Worm (Caenorhabditis elegans) whole organism, L1 larva: Measurements from ENCODE around the gene C04F5.9.

ENCODE experiments used
- elt-2 ChIP-seq: sonication (generic microtip); optimal IDR thresholded peaks from 2 replicates; lab custom pipeline; 2016; ENCODE audit warnings: missing genetic modification characterization, mild to moderate bottlenecking, inconsistent platforms, missing compliant biosample characterization, missing genetic modification reagents
- jun-1 ChIP-seq: fragments of 150-350 bp; optimal IDR thresholded peaks from 2 replicates; lab custom pipeline; 2014; ENCODE audit warnings: missing biosample characterization, missing genetic modification reagents, missing genetic modification characterization
- nhr-11 ChIP-seq: fragments of 150-350 bp; optimal IDR thresholded peaks from 2 replicates; lab custom pipeline; 2014; ENCODE audit warnings: missing biosample characterization, missing genetic modification characterization

DNA sequence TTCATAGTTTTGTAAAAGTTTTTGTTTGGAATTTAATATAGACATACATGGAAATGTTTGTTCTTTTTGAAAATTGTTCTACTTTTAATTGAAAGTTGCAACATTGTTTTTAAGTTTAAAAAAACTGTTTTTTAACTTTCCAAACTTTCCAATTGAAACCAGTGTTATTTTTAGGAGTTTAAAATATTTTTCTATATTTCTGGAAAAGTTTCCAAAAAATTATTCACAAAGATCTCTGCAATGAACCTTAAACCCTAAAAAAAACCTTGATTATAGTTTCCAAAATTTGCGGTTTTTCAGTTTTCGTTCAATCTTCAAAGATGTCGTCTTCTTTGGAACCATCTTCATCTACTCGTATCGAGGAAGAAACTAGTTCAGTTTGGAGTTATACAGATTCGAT, 13.4 kb upstream of the C04F5.9 start, which contains the start of gene F14F9.4:
- TF ChIP-seq elt-2 (tag; lab: Kevin White, UChicago) (no peak), jun-1 (no peak), nhr-11 (tag; lab: Kevin White, UChicago) (no peak)
